Worm (Caenorhabditis elegans) whole organism, L1 larva: ENCODE data around the gene fbxb-107.

Experiments used
- C16A3.4 ChIP-seq: fragments of 150-350 bp; optimal IDR thresholded peaks from 2 replicates; lab custom pipeline; 2014; ENCODE audit warnings: missing biosample characterization, missing genetic modification characterization
- F16B12.6 ChIP-seq: fragments of 150-350 bp; optimal IDR thresholded peaks from 2 replicates; lab custom pipeline; 2014; ENCODE audit warnings: missing biosample characterization, missing genetic modification characterization
- Y116A8C.19 ChIP-seq: sonication (generic microtip); optimal IDR thresholded peaks from 2 replicates; lab custom pipeline; 2016; ENCODE audit warnings: missing compliant biosample characterization, missing genetic modification characterization, borderline replicate concordance
- aly-2 ChIP-seq: fragments of 150-350 bp; optimal IDR thresholded peaks from 2 replicates; lab custom pipeline; 2014; ENCODE audit warnings: missing biosample characterization, missing genetic modification characterization
- ceh-8 ChIP-seq: fragments of 200-800 bp; sonication (Bioruptor generic); optimal IDR thresholded peaks from 2 replicates; lab custom pipeline; 2018; ENCODE audit warnings: mild to moderate bottlenecking, missing genetic modification characterization, moderate library complexity, missing compliant biosample characterization
- ceh-82 ChIP-seq, 3 experiments: fragments of 150-350 bp in 1 of 3; sonication (generic microtip) in 2 of 3; optimal IDR thresholded peaks; 2 replicates each; lab custom pipeline; 2014 to 2017; ENCODE audit warnings: missing biosample characterization in 3 of 3, missing genetic modification characterization in 3 of 3
- ceh-88 ChIP-seq: fragments of 200-800 bp; sonication (Bioruptor generic); IDR thresholded peaks from 2 replicates; pipeline ENCODE4 v1.3.6; 2022; ENCODE audit warnings: missing genetic modification characterization, missing compliant biosample characterization
- ces-1 ChIP-seq: fragments of 150-350 bp; optimal IDR thresholded peaks from 2 replicates; lab custom pipeline; 2014; ENCODE audit warnings: missing biosample characterization, missing genetic modification reagents, missing genetic modification characterization
- dpl-1 ChIP-seq, 3 experiments: fragments of 150-350 bp in 2 of 3; sonication (generic microtip) in 1 of 3; optimal IDR thresholded peaks; 2 replicates each; lab custom pipeline; 2014 to 2017; ENCODE audit warnings: missing biosample characterization in 3 of 3, missing genetic modification characterization in 3 of 3, missing genetic modification reagents in 3 of 3
- efl-1 ChIP-seq, 4 experiments: fragments of 150-350 bp; optimal IDR thresholded peaks in 3 of 4; peaks in 1 of 4; 1 replicate in 1 of 4; 2 replicates in 3 of 4; lab custom pipeline; 2014; ENCODE audit warnings: missing biosample characterization in 2 of 4, missing genetic modification characterization in 2 of 4, missing genetic modification reagents in 2 of 4
- elt-2 ChIP-seq: sonication (generic microtip); optimal IDR thresholded peaks from 2 replicates; lab custom pipeline; 2016; ENCODE audit warnings: missing genetic modification characterization, mild to moderate bottlenecking, inconsistent platforms, missing compliant biosample characterization, missing genetic modification reagents
- elt-3 ChIP-seq, 6 experiments: fragments of 150-350 bp in 1 of 6; sonication (generic microtip); optimal IDR thresholded peaks; 2 replicates each; lab custom pipeline; 2017 to 2018; ENCODE audit warnings: missing biosample characterization in 6 of 6, missing genetic modification characterization in 6 of 6, inconsistent platforms in 1 of 6
- ets-5 ChIP-seq: fragments of 200-800 bp; sonication (Bioruptor generic); IDR thresholded peaks from 2 replicates; pipeline ENCODE4 v1.3.6; 2022; ENCODE audit warnings: missing genetic modification characterization, missing compliant biosample characterization
- fkh-8 ChIP-seq: sonication (generic microtip); optimal IDR thresholded peaks from 2 replicates; lab custom pipeline; 2016; ENCODE audit warnings: mild to moderate bottlenecking, missing genetic modification characterization, missing compliant biosample characterization
- hpl-2 ChIP-seq: fragments of 150-350 bp; optimal IDR thresholded peaks from 2 replicates; lab custom pipeline; 2014; ENCODE audit warnings: missing biosample characterization, missing genetic modification reagents, missing genetic modification characterization
- isw-1 ChIP-seq: fragments of 200-800 bp; sonication (Bioruptor generic); IDR thresholded peaks from 2 replicates; pipeline ENCODE4 v1.3.6; 2022; ENCODE audit warnings: missing genetic modification characterization, missing compliant biosample characterization
- lin-13 ChIP-seq: fragments of 150-350 bp; optimal IDR thresholded peaks from 2 replicates; lab custom pipeline; 2014; ENCODE audit warnings: missing biosample characterization, missing genetic modification reagents, missing genetic modification characterization
- lin-14 ChIP-seq: fragments of 200-800 bp; sonication (Bioruptor generic); optimal IDR thresholded peaks from 2 replicates; lab custom pipeline; 2018; ENCODE audit warnings: mild to moderate bottlenecking, missing genetic modification characterization, moderate library complexity, missing compliant biosample characterization
- lin-15B ChIP-seq: fragments of 150-350 bp; sonication (generic microtip); optimal IDR thresholded peaks from 3 replicates; lab custom pipeline; 2014; ENCODE audit warnings: missing biosample characterization, missing genetic modification characterization
- lin-35 ChIP-seq, 2 experiments: fragments of 150-350 bp; optimal IDR thresholded peaks; 2 replicates each; lab custom pipeline; 2014; ENCODE audit warnings: missing biosample characterization in 2 of 2, missing genetic modification characterization in 2 of 2, missing genetic modification reagents in 2 of 2
- lir-3 ChIP-seq: sonication (generic microtip); optimal IDR thresholded peaks from 2 replicates; lab custom pipeline; 2016; ENCODE audit warnings: mild to moderate bottlenecking, missing genetic modification characterization, moderate library complexity, missing compliant biosample characterization; ENCODE audit not compliant: poor library complexity
- lsy-2 ChIP-seq, 2 experiments: fragments of 150-350 bp; optimal IDR thresholded peaks; 2 replicates each; lab custom pipeline; 2014; ENCODE audit warnings: missing biosample characterization in 2 of 2, missing genetic modification characterization in 2 of 2
- mdl-1 ChIP-seq, 2 experiments: fragments of 150-350 bp; optimal IDR thresholded peaks; 2 replicates each; lab custom pipeline; 2014 to 2017; ENCODE audit warnings: missing biosample characterization in 2 of 2, missing genetic modification characterization in 2 of 2, inconsistent platforms in 1 of 2
- mep-1 ChIP-seq: fragments of 150-350 bp; optimal IDR thresholded peaks from 2 replicates; lab custom pipeline; 2014; ENCODE audit warnings: missing biosample characterization, missing genetic modification characterization
- nhr-19 ChIP-seq: fragments of 200-800 bp; sonication (Bioruptor generic); conservative IDR thresholded peaks from 2 replicates; pipeline ENCODE4 v1.3.6; 2022; ENCODE audit warnings: missing genetic modification characterization, missing compliant biosample characterization
- nhr-28 ChIP-seq: fragments of 150-350 bp; optimal IDR thresholded peaks from 2 replicates; lab custom pipeline; 2014; ENCODE audit warnings: missing biosample characterization, missing genetic modification characterization
- pag-3 ChIP-seq: sonication (generic microtip); optimal IDR thresholded peaks from 2 replicates; lab custom pipeline; 2017; ENCODE audit warnings: missing genetic modification characterization, mild to moderate bottlenecking, missing compliant biosample characterization, antibody characterized with exemption, borderline replicate concordance; ENCODE audit not compliant: insufficient read depth
- snu-23 ChIP-seq: sonication (generic microtip); optimal IDR thresholded peaks from 2 replicates; lab custom pipeline; 2016; ENCODE audit warnings: missing genetic modification characterization, missing compliant biosample characterization
- swsn-7 ChIP-seq: sonication (generic microtip); optimal IDR thresholded peaks from 2 replicates; lab custom pipeline; 2016; ENCODE audit warnings: missing genetic modification characterization, missing compliant biosample characterization
- unc-130 ChIP-seq: fragments of 150-350 bp; optimal IDR thresholded peaks from 2 replicates; lab custom pipeline; 2017; ENCODE audit warnings: missing biosample characterization, missing genetic modification characterization, inconsistent platforms
- unc-98 ChIP-seq: fragments of 200-800 bp; sonication (Bioruptor generic); IDR thresholded peaks from 2 replicates; pipeline ENCODE4 v1.3.6; 2022; ENCODE audit warnings: missing genetic modification characterization, missing compliant biosample characterization
- vab-15 ChIP-seq: sonication (generic microtip); optimal IDR thresholded peaks from 2 replicates; lab custom pipeline; 2017; ENCODE audit warnings: missing genotype, mild to moderate bottlenecking, missing genetic modification characterization, missing compliant biosample characterization
- xbp-1 ChIP-seq: sonication (generic microtip); optimal IDR thresholded peaks from 2 replicates; lab custom pipeline; 2016; ENCODE audit warnings: missing genetic modification characterization, missing compliant biosample characterization
- zag-1 ChIP-seq: fragments of 150-350 bp; optimal IDR thresholded peaks from 2 replicates; lab custom pipeline; 2014; ENCODE audit warnings: missing biosample characterization, missing genetic modification characterization
- ztf-11 ChIP-seq, 2 experiments: sonication (generic microtip); optimal IDR thresholded peaks; 2 replicates each; lab custom pipeline; 2016 to 2017; ENCODE audit warnings: missing genetic modification characterization in 2 of 2, missing biosample characterization in 1 of 2, missing compliant biosample characterization in 1 of 2

The fbxb-107 gene

DNA sequence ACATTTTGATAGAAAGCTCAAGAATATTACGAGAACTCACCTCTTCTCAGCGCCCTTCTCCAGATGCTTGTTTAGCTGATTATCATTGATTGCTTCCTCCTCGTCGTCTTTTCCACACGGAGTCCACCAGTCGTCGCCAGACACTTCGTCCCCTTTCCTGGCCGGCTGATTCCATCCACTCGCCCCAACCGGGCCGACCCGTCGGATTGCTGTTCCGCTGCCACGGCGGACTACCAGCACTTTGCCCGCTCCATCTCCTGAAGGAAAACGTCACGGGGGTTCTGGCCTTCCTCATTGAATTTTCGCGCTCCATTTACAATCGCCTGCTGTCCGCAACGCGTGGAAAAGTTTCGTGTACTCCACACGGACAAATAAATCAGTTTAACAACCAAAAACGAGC lies 24.8 kb downstream of the fbxb-107 start:
- TF ChIP-seq dpl-1 (GFP tag; optimal IDR thresholded peaks at IDR 0.05; lab: Kevin White, UChicago) (no peak), mep-1 (no peak), lir-3 (tag; lab: Kevin White, UChicago) (no peak), efl-1 (optimal IDR thresholded peaks at IDR 0.05; lab: Kevin White, UChicago) (no peak), efl-1 (GFP tag; optimal IDR thresholded peaks at IDR 0.05 in 1 of 2; lab: Kevin White, UChicago) (no peak), elt-3 (tag; optimal IDR thresholded peaks at IDR 0.05; lab: Kevin White, UChicago) (no peak), Y116A8C.19 (tag; lab: Kevin White, UChicago) (no peak), mdl-1 (tag; optimal IDR thresholded peaks at IDR 0.05; lab: Kevin White, UChicago) (no peak), fkh-8 (tag; lab: Kevin White, UChicago) (no peak), ces-1 (GFP tag; lab: Kevin White, UChicago) (no peak), zag-1 (no peak), elt-2 (no peak), hpl-2 (GFP tag; lab: Kevin White, UChicago) (no peak), ztf-11 (tag; optimal IDR thresholded peaks at IDR 0.05; lab: Kevin White, UChicago) (no peak), aly-2 (no peak), ceh-88 (GFP tag; lab: Robert Waterston, UW) (no peak), nhr-28 (tag; lab: Kevin White, UChicago) (no peak)

- TF ChIP-seq efl-1 (optimal IDR thresholded peaks at IDR 0.05; lab: Kevin White, UChicago) (no peak), efl-1 (GFP tag; optimal IDR thresholded peaks at IDR 0.05 in 1 of 2; lab: Kevin White, UChicago) (peak in 1 of 2 experiments; percentile 49), ceh-8 (GFP tag; lab: Kevin White, UChicago) (no peak)
These were observed 27.2 kb downstream of the fbxb-107 start for ce11 chrII:2785787-2786186.

- peak; percentile 48 for TF ChIP-seq snu-23
- TF ChIP-seq ceh-82 (tag; optimal IDR thresholded peaks at IDR 0.05; lab: Kevin White, UChicago), result peak in 2 of 3 experiments; percentile 27 to 41
- TF ChIP-seq swsn-7 (tag; lab: Kevin White, UChicago), result peak; percentile 10
- TF ChIP-seq lin-15B, result peak; percentile 15
- TF ChIP-seq unc-98 (GFP tag; lab: Robert Waterston, UW), result no peak
- peak in 1 of 2 experiments; percentile 18 for TF ChIP-seq mdl-1 (tag; optimal IDR thresholded peaks at IDR 0.05; lab: Kevin White, UChicago)
- no peak for TF ChIP-seq hpl-2 (GFP tag; lab: Kevin White, UChicago)
- peak; percentile 26 for TF ChIP-seq vab-15
- peak; percentile 56 to 60 for TF ChIP-seq efl-1 (optimal IDR thresholded peaks at IDR 0.05; lab: Kevin White, UChicago)
- peak; percentile 53 to 95 for TF ChIP-seq efl-1 (GFP tag; optimal IDR thresholded peaks at IDR 0.05 in 1 of 2; lab: Kevin White, UChicago)
- TF ChIP-seq ceh-88 (GFP tag; lab: Robert Waterston, UW), result no peak
- peak; percentile 27 for TF ChIP-seq xbp-1 (tag; lab: Kevin White, UChicago)
- TF ChIP-seq lin-14 (GFP tag; lab: Kevin White, UChicago), result peak; percentile 57
- TF ChIP-seq lsy-2 (tag; optimal IDR thresholded peaks at IDR 0.05; lab: Kevin White, UChicago), result peak; percentile 36 to 63
- TF ChIP-seq isw-1 (GFP tag; lab: Robert Waterston, UW), result peak; percentile 18; the same call in 1 of the 2 replicates
- TF ChIP-seq lin-35 (GFP tag; optimal IDR thresholded peaks at IDR 0.05; lab: Kevin White, UChicago), result peak; percentile 29 to 61
- no peak for TF ChIP-seq lir-3 (tag; lab: Kevin White, UChicago)
- peak; percentile 27 for TF ChIP-seq lin-13 (GFP tag; lab: Kevin White, UChicago)
- no peak for TF ChIP-seq pag-3 (tag; lab: Kevin White, UChicago)
- peak; percentile 91 for TF ChIP-seq F16B12.6
- TF ChIP-seq nhr-19 (GFP tag; lab: Robert Waterston, UW), result peak; percentile 23
- TF ChIP-seq unc-130, result peak; percentile 64
- peak; percentile 23 to 57 (median 57) for TF ChIP-seq dpl-1 (GFP tag; optimal IDR thresholded peaks at IDR 0.05; lab: Kevin White, UChicago)
- TF ChIP-seq C16A3.4 (tag; lab: Kevin White, UChicago), result peak; percentile 42
- TF ChIP-seq ets-5 (GFP tag; lab: Robert Waterston, UW), result no peak
These were observed 28.5 kb downstream of the fbxb-107 start, which contains the start of the genes F08D12.12 and srpa-72 for ce11 chrII:2787031-2787512. Gene F08D12.12, minus strand, starts transcription at chrII:2787081. Gene srpa-72, plus strand, starts transcription at chrII:2787481.
